Worm (Caenorhabditis elegans) whole organism, midembryonic: ENCODE measurements around the gene mut-15.

ENCODE experiments used
- med-1 ChIP-seq: sonication (generic microtip); optimal IDR thresholded peaks from 2 replicates; lab custom pipeline; 2017; ENCODE audit warnings: missing genetic modification characterization, mild to moderate bottlenecking, missing compliant biosample characterization, antibody characterized with exemption, missing genetic modification reagents; ENCODE audit not compliant: insufficient read depth
- tab-1 ChIP-seq: fragments of 200-800 bp; sonication (Bioruptor generic); IDR thresholded peaks from 2 replicates; pipeline ENCODE4 v1.3.6; 2022; ENCODE audit warnings: missing genetic modification characterization, missing compliant biosample characterization
- ztf-23 ChIP-seq: fragments of 200-800 bp; sonication (Bioruptor generic); IDR thresholded peaks from 2 replicates; pipeline ENCODE4 v1.3.6; 2022; ENCODE audit warnings: missing genetic modification reagents, missing genetic modification characterization, missing compliant biosample characterization

ce11 chrV:14979937-14980336 lies 22.4 kb upstream of the mut-15 start, which contains the start of gene xbx-1:
- TF ChIP-seq tab-1 (GFP tag; lab: Robert Waterston, UW) (no peak), ztf-23 (GFP tag; lab: Robert Waterston, UW) (no peak), med-1 (GFP tag; lab: Kevin White, UChicago) (no peak)
